Fruit fly (Drosophila melanogaster) Kc167 (cell line): Measurements from ENCODE around the gene Nrg.

ENCODE experiments used
- Myc ChIP-seq: fragments of >200 bp; optimal IDR thresholded peaks from 2 replicates; lab custom pipeline; 2017; ENCODE audit warnings: missing external identifiers
- Sin3A ChIP-seq: fragments of >200 bp; optimal IDR thresholded peaks from 2 replicates; lab custom pipeline; 2018; ENCODE audit warnings: missing external identifiers
- h ChIP-seq: fragments of >200 bp; optimal IDR thresholded peaks from 3 replicates; lab custom pipeline; 2018; ENCODE audit warnings: missing external identifiers
- insv ChIP-seq: fragments of >200 bp; optimal IDR thresholded peaks from 3 replicates; lab custom pipeline; 2018; ENCODE audit warnings: missing external identifiers
- psq ChIP-seq: fragments of >200 bp; optimal IDR thresholded peaks from 2 replicates; lab custom pipeline; 2017; ENCODE audit warnings: missing external identifiers
- ttk ChIP-seq: sonication (Bioruptor generic); optimal IDR thresholded peaks from 2 replicates; lab custom pipeline; 2017; ENCODE audit warnings: missing external identifiers

DNA sequence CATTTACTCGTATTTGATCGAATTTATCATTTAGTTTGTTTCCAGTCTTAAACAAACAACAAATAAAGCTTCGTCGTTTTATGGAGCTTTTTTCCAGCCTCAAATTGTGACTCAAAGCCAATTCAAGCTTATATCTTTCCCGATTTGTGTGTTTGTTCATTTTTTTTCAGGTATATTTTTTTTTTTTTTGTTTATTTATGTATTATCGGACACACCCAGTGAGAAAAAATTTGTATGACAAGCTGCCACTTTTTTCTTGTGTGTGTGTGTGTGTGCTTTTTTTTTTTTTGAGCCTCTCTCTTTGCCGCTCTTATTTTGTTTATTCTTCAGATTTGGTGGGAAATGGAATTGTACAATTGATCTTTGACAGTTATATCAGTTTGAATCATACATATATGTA lies 5.3 kb downstream of the Nrg start:
- no peak for TF ChIP-seq h (lab: Kevin White, UChicago)
- TF ChIP-seq psq = no peak
- no peak for TF ChIP-seq ttk (lab: Kevin White, UChicago)
- no peak for TF ChIP-seq Myc (lab: Kevin White, UChicago)
- TF ChIP-seq insv (lab: Kevin White, UChicago) = no peak
- no peak for TF ChIP-seq Sin3A (lab: Kevin White, UChicago)
